Fruit fly (Drosophila melanogaster): ENCODE results near the gene oaf.

The oaf gene

dm6 chr2L:2450723-2451379, 41.9 kb upstream of the oaf start (continued):
- TF ChIP-seq Sox102F (GFP tag; optimal IDR thresholded peaks at IDR 0.05) (no peak), CG30431 (GFP tag; optimal IDR thresholded peaks at IDR 0.05) (no peak), CG2129 (GFP tag; IDR thresholded peaks at IDR 0.05; ENCODE audit: partially characterized antibody) (no peak), CG10274 (GFP tag; optimal IDR thresholded peaks at IDR 0.05) (no peak), NfI (GFP tag; optimal IDR thresholded peaks at IDR 0.05) (no peak), fu2 (GFP tag; optimal IDR thresholded peaks at IDR 0.05) (no peak), CG9817 (tag; optimal IDR thresholded peaks at IDR 0.05) (no peak), shn (GFP tag; optimal IDR thresholded peaks at IDR 0.05) (peak; percentile 16), Scr (GFP tag; IDR thresholded peaks at IDR 0.05; ENCODE audit: partially characterized antibody) (peak; percentile 51; the same call in 1 of the 2 replicates), CG33213 (GFP tag; optimal IDR thresholded peaks at IDR 0.05) (no peak), klu (GFP tag; IDR thresholded peaks at IDR 0.05) (no peak), CG11504 (tag; optimal IDR thresholded peaks at IDR 0.05) (no peak), dati (GFP tag; IDR thresholded peaks at IDR 0.05) (no peak), Nf-YA (GFP tag; IDR thresholded peaks at IDR 0.05) (no peak), crp (GFP tag; optimal IDR thresholded peaks at IDR 0.05) (no peak), D (optimal IDR thresholded peaks at IDR 0.05) (no peak), D (GFP tag; optimal IDR thresholded peaks at IDR 0.05) (no peak), ato (GFP tag; IDR thresholded peaks at IDR 0.05; ENCODE audit: partially characterized antibody) (no peak), CG2202 (tag; optimal IDR thresholded peaks at IDR 0.05) (no peak), Med (GFP tag) (peak; percentile 87), Awh (GFP tag; IDR thresholded peaks at IDR 0.05) (no peak), H15 (GFP tag; IDR thresholded peaks at IDR 0.05) (no peak), Gug (GFP tag; IDR thresholded peaks at IDR 0.05) (no peak), Camta (GFP tag; optimal IDR thresholded peaks at IDR 0.05) (no peak), gfzf (GFP tag; optimal IDR thresholded peaks at IDR 0.05) (no peak), Stat92E (GFP tag; optimal IDR thresholded peaks at IDR 0.05) (no peak), CG18619 (GFP tag; optimal IDR thresholded peaks at IDR 0.05) (no peak), CG3838 (GFP tag; optimal IDR thresholded peaks at IDR 0.05) (no peak), CG7928 (GFP tag; optimal IDR thresholded peaks at IDR 0.05) (no peak), z (GFP tag; IDR thresholded peaks at IDR 0.05) (peak; percentile 98), Hmr (GFP tag; optimal IDR thresholded peaks at IDR 0.05) (no peak), CG4424 (GFP tag; optimal IDR thresholded peaks at IDR 0.05) (no peak), CG32532 (GFP tag; IDR thresholded peaks at IDR 0.05) (peak; percentile 30; the same call in 1 of the 2 replicates), CG34376 (GFP tag; optimal IDR thresholded peaks at IDR 0.05) (peak; percentile 13), gsb-n (tag; optimal IDR thresholded peaks at IDR 0.05) (no peak), CG11560 (tag; IDR thresholded peaks at IDR 0.05) (no peak), croc (GFP tag; conservative IDR thresholded peaks at IDR 0.05) (no peak), CG14667 (GFP tag; IDR thresholded peaks at IDR 0.05) (no peak), CG11695 (GFP tag; IDR thresholded peaks at IDR 0.05) (no peak), NC2β (GFP tag; optimal IDR thresholded peaks at IDR 0.05) (no peak), Nf-YB (GFP tag; optimal IDR thresholded peaks at IDR 0.05) (peak; percentile 77), wdn (GFP tag; IDR thresholded peaks at IDR 0.05) (no peak), hth (optimal IDR thresholded peaks at IDR 0.05) (no peak), CG12942 (GFP tag; optimal IDR thresholded peaks at IDR 0.05) (no peak), so (GFP tag; IDR thresholded peaks at IDR 0.05) (0 out of 3 replicates have a peak, but pooled peaks have one; percentile 32), CG14965 (GFP tag; optimal IDR thresholded peaks at IDR 0.05; ENCODE audit: borderline replicate concordance) (no peak), da (GFP tag; optimal IDR thresholded peaks at IDR 0.05) (no peak), nom (GFP tag; optimal IDR thresholded peaks at IDR 0.05) (peak; percentile 15), Fer3 (tag; optimal IDR thresholded peaks at IDR 0.05) (no peak), Trl (optimal IDR thresholded peaks at IDR 0.05) (peak; percentile 88 to 91), Trl (GFP tag; optimal IDR thresholded peaks at IDR 0.05) (peak; percentile 4)
